Worm (Caenorhabditis elegans) whole organism, late embryonic: ENCODE measurements around the gene lin-45.
A peak's percentile ranks its signal among the peaks of the same experiment; 100 is the strongest.

Experiments
- C08G9.2 ChIP-seq: sonication (generic microtip); optimal IDR thresholded peaks from 2 replicates; lab custom pipeline; 2016; ENCODE audit warnings: mild to moderate bottlenecking, missing genetic modification characterization, moderate library complexity, missing compliant biosample characterization
- C38D4.7 ChIP-seq: fragments of 200-800 bp; sonication (Bioruptor generic); optimal IDR thresholded peaks from 2 replicates; lab custom pipeline; 2018; ENCODE audit warnings: mild to moderate bottlenecking, missing genetic modification characterization, moderate library complexity, missing compliant biosample characterization
- K02D7.2 ChIP-seq: sonication (generic microtip); optimal IDR thresholded peaks from 2 replicates; lab custom pipeline; 2017; ENCODE audit warnings: mild to moderate bottlenecking, missing genetic modification characterization, missing compliant biosample characterization
- K09A11.1 ChIP-seq: sonication (generic microtip); optimal IDR thresholded peaks from 2 replicates; lab custom pipeline; 2017; ENCODE audit warnings: antibody characterized with exemption, mild to moderate bottlenecking, missing genetic modification characterization, missing compliant biosample characterization; ENCODE audit not compliant: insufficient read depth
- Y22D7AL.16 ChIP-seq: sonication (generic microtip); optimal IDR thresholded peaks from 2 replicates; lab custom pipeline; 2016; ENCODE audit warnings: missing genetic modification characterization, missing compliant biosample characterization
- ahr-1 ChIP-seq: sonication (generic microtip); optimal IDR thresholded peaks from 2 replicates; lab custom pipeline; 2016; ENCODE audit warnings: missing genetic modification characterization, missing compliant biosample characterization
- ama-1 ChIP-seq: fragments of 150-350 bp; optimal IDR thresholded peaks from 2 replicates; lab custom pipeline; 2014
- ceh-18 ChIP-seq: sonication (generic microtip); optimal IDR thresholded peaks from 2 replicates; lab custom pipeline; 2016; ENCODE audit warnings: missing genetic modification characterization, missing compliant biosample characterization
- ceh-2 ChIP-seq: sonication (generic microtip); optimal IDR thresholded peaks from 2 replicates; lab custom pipeline; 2016; ENCODE audit warnings: missing genotype, missing genetic modification characterization, missing compliant biosample characterization
- ceh-22 ChIP-seq: sonication (generic microtip); optimal IDR thresholded peaks from 2 replicates; lab custom pipeline; 2017; ENCODE audit warnings: missing biosample characterization, missing genetic modification characterization
- ceh-24 ChIP-seq: sonication (generic microtip); optimal IDR thresholded peaks from 2 replicates; lab custom pipeline; 2016; ENCODE audit warnings: mild to moderate bottlenecking, missing genetic modification characterization, missing compliant biosample characterization
- ceh-30 ChIP-seq: fragments of 150-350 bp; optimal IDR thresholded peaks from 2 replicates; lab custom pipeline; 2014; ENCODE audit warnings: missing biosample characterization, missing genetic modification characterization
- ceh-34 ChIP-seq: sonication (generic microtip); optimal IDR thresholded peaks from 2 replicates; lab custom pipeline; 2016; ENCODE audit warnings: mild to moderate bottlenecking, missing genetic modification characterization, missing compliant biosample characterization
- ceh-45 ChIP-seq: fragments of 200-800 bp; sonication (Bioruptor generic); IDR thresholded peaks from 2 replicates; pipeline ENCODE4 v1.3.6; 2022; ENCODE audit warnings: missing genetic modification reagents, missing genetic modification characterization, missing compliant biosample characterization
- ceh-48 ChIP-seq: sonication (generic microtip); optimal IDR thresholded peaks from 2 replicates; lab custom pipeline; 2016; ENCODE audit warnings: missing genetic modification characterization, inconsistent platforms, missing compliant biosample characterization
- ceh-6 ChIP-seq: fragments of 200-800 bp; sonication (Bioruptor generic); optimal IDR thresholded peaks from 2 replicates; lab custom pipeline; 2018; ENCODE audit warnings: mild to moderate bottlenecking, missing genetic modification characterization, missing compliant biosample characterization
- ceh-9 ChIP-seq: sonication (generic microtip); optimal IDR thresholded peaks from 2 replicates; lab custom pipeline; 2016; ENCODE audit warnings: mild to moderate bottlenecking, missing genetic modification characterization, inconsistent platforms, missing compliant biosample characterization
- dmd-4 ChIP-seq: sonication (generic microtip); optimal IDR thresholded peaks from 2 replicates; lab custom pipeline; 2016; ENCODE audit warnings: borderline replicate concordance, missing genetic modification characterization, missing compliant biosample characterization
- dve-1 ChIP-seq: sonication (generic microtip); optimal IDR thresholded peaks from 2 replicates; lab custom pipeline; 2017; ENCODE audit warnings: antibody characterized with exemption, mild to moderate bottlenecking, missing genetic modification characterization, missing compliant biosample characterization
- elt-2 ChIP-seq: sonication (generic microtip); optimal IDR thresholded peaks from 2 replicates; lab custom pipeline; 2016; ENCODE audit warnings: missing genetic modification reagents, missing genetic modification characterization, missing compliant biosample characterization
- eyg-1 ChIP-seq: sonication (generic microtip); optimal IDR thresholded peaks from 2 replicates; lab custom pipeline; 2016; ENCODE audit warnings: missing genotype, missing genetic modification characterization, missing compliant biosample characterization
- fax-1 ChIP-seq: sonication (generic microtip); optimal IDR thresholded peaks from 2 replicates; lab custom pipeline; 2016; ENCODE audit warnings: missing genotype, missing genetic modification characterization, missing compliant biosample characterization
- gmeb-2 ChIP-seq: sonication (generic microtip); optimal IDR thresholded peaks from 2 replicates; lab custom pipeline; 2016; ENCODE audit warnings: missing genetic modification characterization, inconsistent platforms, missing compliant biosample characterization
- hlh-13 ChIP-seq: fragments of 200-800 bp; sonication (Bioruptor generic); optimal IDR thresholded peaks from 2 replicates; lab custom pipeline; 2018; ENCODE audit warnings: mild to moderate bottlenecking, missing genetic modification characterization, missing compliant biosample characterization
- hlh-8 ChIP-seq: sonication (generic microtip); optimal IDR thresholded peaks from 2 replicates; lab custom pipeline; 2016; ENCODE audit warnings: missing genotype, missing genetic modification characterization, missing compliant biosample characterization
- lin-11 ChIP-seq: fragments of 200-800 bp; sonication (Bioruptor generic); optimal IDR thresholded peaks from 2 replicates; lab custom pipeline; 2018; ENCODE audit warnings: mild to moderate bottlenecking, missing genetic modification characterization, missing compliant biosample characterization
- madf-2 ChIP-seq: sonication (generic microtip); optimal IDR thresholded peaks from 2 replicates; lab custom pipeline; 2017; ENCODE audit warnings: missing genetic modification characterization, missing compliant biosample characterization
- mec-3 ChIP-seq: sonication (generic microtip); optimal IDR thresholded peaks from 2 replicates; lab custom pipeline; 2016; ENCODE audit warnings: borderline replicate concordance, missing genetic modification characterization, missing compliant biosample characterization
- nfya-1 ChIP-seq: sonication (generic microtip); optimal IDR thresholded peaks from 2 replicates; lab custom pipeline; 2017; ENCODE audit warnings: missing genetic modification characterization, mild to moderate bottlenecking, missing compliant biosample characterization, antibody characterized with exemption, moderate library complexity
- nhr-11 ChIP-seq: fragments of 150-350 bp; optimal IDR thresholded peaks from 2 replicates; lab custom pipeline; 2014; ENCODE audit warnings: missing biosample characterization, missing genetic modification characterization
- nhr-232 ChIP-seq: sonication (generic microtip); optimal IDR thresholded peaks from 2 replicates; lab custom pipeline; 2016; ENCODE audit warnings: missing genetic modification characterization, missing compliant biosample characterization
- npax-4 ChIP-seq: sonication (generic microtip); optimal IDR thresholded peaks from 2 replicates; lab custom pipeline; 2016; ENCODE audit warnings: missing genetic modification characterization, missing compliant biosample characterization
- odd-2 ChIP-seq: sonication (generic microtip); optimal IDR thresholded peaks from 2 replicates; lab custom pipeline; 2017; ENCODE audit warnings: antibody characterized with exemption, mild to moderate bottlenecking, missing genetic modification characterization, missing compliant biosample characterization
- pag-3 ChIP-seq: sonication (generic microtip); optimal IDR thresholded peaks from 2 replicates; lab custom pipeline; 2016; ENCODE audit warnings: missing compliant biosample characterization, missing genetic modification characterization, borderline replicate concordance
- pat-9 ChIP-seq: fragments of 200-800 bp; sonication (Bioruptor generic); optimal IDR thresholded peaks from 2 replicates; lab custom pipeline; 2018; ENCODE audit warnings: mild to moderate bottlenecking, missing genetic modification characterization, moderate library complexity, missing compliant biosample characterization
- pha-2 ChIP-seq: sonication (generic microtip); optimal IDR thresholded peaks from 2 replicates; lab custom pipeline; 2017; ENCODE audit warnings: mild to moderate bottlenecking, missing genetic modification characterization, missing compliant biosample characterization
- pha-4 ChIP-seq: fragments of 150-350 bp; optimal IDR thresholded peaks from 2 replicates; lab custom pipeline; 2018; ENCODE audit warnings: missing biosample characterization, missing genetic modification reagents, missing genetic modification characterization
- pqm-1 ChIP-seq: sonication (generic microtip); optimal IDR thresholded peaks from 2 replicates; lab custom pipeline; 2016; ENCODE audit warnings: missing genetic modification characterization, missing compliant biosample characterization
- pros-1 ChIP-seq: fragments of 150-350 bp; optimal IDR thresholded peaks from 2 replicates; lab custom pipeline; 2014; ENCODE audit warnings: missing biosample characterization, missing genetic modification reagents, missing genetic modification characterization
- ref-2 ChIP-seq: sonication (generic microtip); optimal IDR thresholded peaks from 2 replicates; lab custom pipeline; 2016; ENCODE audit warnings: missing genetic modification characterization, missing compliant biosample characterization
- rnt-1 ChIP-seq: sonication (generic microtip); optimal IDR thresholded peaks from 2 replicates; lab custom pipeline; 2016; ENCODE audit warnings: missing genetic modification characterization, missing compliant biosample characterization
- sdc-2 ChIP-seq: sonication (generic microtip); optimal IDR thresholded peaks from 2 replicates; lab custom pipeline; 2016; ENCODE audit warnings: missing genotype, missing genetic modification characterization, missing compliant biosample characterization
- sox-2 ChIP-seq: fragments of 200-800 bp; sonication (Bioruptor generic); IDR thresholded peaks from 2 replicates; pipeline ENCODE4 v1.3.6; 2022; ENCODE audit warnings: missing genetic modification reagents, missing genetic modification characterization, missing compliant biosample characterization
- tbx-7 ChIP-seq: sonication (generic microtip); optimal IDR thresholded peaks from 2 replicates; lab custom pipeline; 2016; ENCODE audit warnings: missing genotype, missing genetic modification characterization, missing compliant biosample characterization
- unc-42 ChIP-seq: sonication (generic microtip); optimal IDR thresholded peaks from 2 replicates; lab custom pipeline; 2016; ENCODE audit warnings: missing genotype, missing genetic modification characterization, missing compliant biosample characterization
- unc-86 ChIP-seq: sonication (generic microtip); optimal IDR thresholded peaks from 2 replicates; lab custom pipeline; 2016; ENCODE audit warnings: missing genetic modification characterization, missing compliant biosample characterization
- zip-5 ChIP-seq: sonication (generic microtip); optimal IDR thresholded peaks from 2 replicates; lab custom pipeline; 2016; ENCODE audit warnings: missing genetic modification characterization, missing compliant biosample characterization
- ztf-16 ChIP-seq: sonication (generic microtip); optimal IDR thresholded peaks from 2 replicates; lab custom pipeline; 2017; ENCODE audit warnings: missing genetic modification characterization, missing compliant biosample characterization

The lin-45 gene

ce11 chrIV:6757614-6758013, 9.2 kb upstream of the lin-45 start:
- TF ChIP-seq ceh-22 (tag; lab: Kevin White, UChicago) = no peak
- TF ChIP-seq C38D4.7 (GFP tag; lab: Kevin White, UChicago) = no peak
- no peak for TF ChIP-seq odd-2
- no peak for TF ChIP-seq madf-2 (tag; lab: Kevin White, UChicago)
- no peak for TF ChIP-seq hlh-8
- no peak for TF ChIP-seq rnt-1 (tag; lab: Kevin White, UChicago)
- TF ChIP-seq zip-5 (tag; lab: Kevin White, UChicago) = no peak
- TF ChIP-seq Y22D7AL.16 (tag; lab: Kevin White, UChicago) = no peak
- TF ChIP-seq pag-3 (tag; lab: Kevin White, UChicago) = no peak
- TF ChIP-seq nhr-232 (tag; lab: Kevin White, UChicago) = no peak
- no peak for TF ChIP-seq hlh-13 (GFP tag; lab: Kevin White, UChicago)

- TF ChIP-seq pha-4 (tag; lab: Kevin White, UChicago) (no peak), elt-2 (no peak)
Observed at ce11 chrIV:6757011-6757410, 8.6 kb upstream of the lin-45 start, which contains the start of gene usp-4. usp-4 (plus strand) TSS chrIV:6757311.

DNA sequence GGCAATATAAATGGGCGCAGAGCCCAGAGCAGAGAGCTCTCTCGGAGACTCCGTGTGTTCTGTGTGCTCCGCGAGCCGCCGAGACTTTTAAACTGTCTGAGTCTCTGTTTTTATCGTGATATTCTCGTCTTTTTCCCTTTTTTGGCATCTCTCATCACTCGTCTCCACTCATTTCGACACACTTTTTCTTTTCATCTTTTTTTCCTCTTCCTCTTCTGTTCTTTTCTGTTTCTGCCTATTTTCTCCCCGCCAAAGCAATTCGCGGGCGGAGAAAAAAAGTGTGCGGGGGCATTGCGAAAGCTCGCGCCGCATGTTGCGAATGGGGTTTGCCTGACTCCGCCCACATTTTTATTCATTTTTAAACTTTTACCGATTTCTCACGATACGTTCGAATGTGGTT, 8.0 kb upstream of the lin-45 start:
- TF ChIP-seq ceh-6 (GFP tag; lab: Kevin White, UChicago) (peak; percentile 63), ama-1 (lab: Kevin White, UChicago) (no peak), pha-4 (tag; lab: Kevin White, UChicago) (no peak), fax-1 (tag; lab: Kevin White, UChicago) (peak; percentile 71), unc-42 (peak; percentile 79), ceh-24 (peak; percentile 57), nhr-11 (tag; lab: Kevin White, UChicago) (no peak), lin-11 (tag; lab: Kevin White, UChicago) (peak; percentile 75), eyg-1 (peak; percentile 50), ceh-48 (peak; percentile 54), nhr-232 (tag; lab: Kevin White, UChicago) (peak; percentile 67), ceh-18 (peak; percentile 92), pha-2 (tag; lab: Kevin White, UChicago) (peak; percentile 88), ztf-16 (peak; percentile 60), ahr-1 (peak; percentile 17), tbx-7 (tag; lab: Kevin White, UChicago) (peak; percentile 44), nfya-1 (tag; lab: Kevin White, UChicago) (peak; percentile 89), C38D4.7 (GFP tag; lab: Kevin White, UChicago) (peak; percentile 65), ceh-9 (no peak), dmd-4 (tag; lab: Kevin White, UChicago) (peak; percentile 84), hlh-8 (peak; percentile 82), ceh-45 (no peak), hlh-13 (GFP tag; lab: Kevin White, UChicago) (no peak), pat-9 (tag; lab: Kevin White, UChicago) (peak; percentile 73), ref-2 (tag; lab: Kevin White, UChicago) (peak; percentile 85), pros-1 (tag; lab: Kevin White, UChicago) (peak; percentile 41), zip-5 (tag; lab: Kevin White, UChicago) (peak; percentile 50), K09A11.1 (peak; percentile 83), rnt-1 (tag; lab: Kevin White, UChicago) (peak; percentile 75), ceh-2 (tag; lab: Kevin White, UChicago) (peak; percentile 84), pqm-1 (tag; lab: Kevin White, UChicago) (peak; percentile 80), K02D7.2 (tag; lab: Kevin White, UChicago) (peak; percentile 78), dve-1 (tag; lab: Kevin White, UChicago) (peak; percentile 73), unc-86 (tag; lab: Kevin White, UChicago) (peak; percentile 75), sox-2 (GFP tag; lab: Robert Waterston, UW) (peak; percentile 25; the same call in 1 of the 2 replicates), mec-3 (no peak), C08G9.2 (tag; lab: Kevin White, UChicago) (peak; percentile 62), gmeb-2 (tag; lab: Kevin White, UChicago) (peak; percentile 69), madf-2 (tag; lab: Kevin White, UChicago) (peak; percentile 78), ceh-30 (no peak), sdc-2 (tag; lab: Kevin White, UChicago) (peak; percentile 73), npax-4 (tag; lab: Kevin White, UChicago) (peak; percentile 54), elt-2 (peak; percentile 92), ceh-34 (tag; lab: Kevin White, UChicago) (peak; percentile 86)
